Worm (Caenorhabditis elegans) whole organism, L2 larva: Measurements from ENCODE around the gene C23G10.11.

Experiments used
- C34F6.9 ChIP-seq: fragments of 150-350 bp; optimal IDR thresholded peaks from 2 replicates; lab custom pipeline; 2014; ENCODE audit warnings: missing biosample characterization, missing genetic modification characterization
- F13H6.1 ChIP-seq: sonication (generic microtip); optimal IDR thresholded peaks from 2 replicates; lab custom pipeline; 2016; ENCODE audit warnings: missing genetic modification characterization, missing compliant biosample characterization
- Y55F3AM.14 ChIP-seq: fragments of 200-800 bp; sonication (Bioruptor generic); optimal IDR thresholded peaks from 2 replicates; lab custom pipeline; 2018; ENCODE audit warnings: mild to moderate bottlenecking, missing genetic modification characterization, missing compliant biosample characterization
- alr-1 ChIP-seq: fragments of 150-350 bp; optimal IDR thresholded peaks from 2 replicates; lab custom pipeline; 2014; ENCODE audit warnings: missing biosample characterization, missing genetic modification characterization
- ama-1 ChIP-seq: fragments of 150-350 bp; optimal IDR thresholded peaks from 2 replicates; lab custom pipeline; 2018; ENCODE audit warnings: inconsistent platforms
- ceh-16 ChIP-seq: fragments of 150-350 bp; optimal IDR thresholded peaks from 2 replicates; lab custom pipeline; 2014; ENCODE audit warnings: missing biosample characterization, missing genetic modification characterization
- ceh-82 ChIP-seq: fragments of 150-350 bp; optimal IDR thresholded peaks from 2 replicates; lab custom pipeline; 2014; ENCODE audit warnings: missing biosample characterization, missing genetic modification characterization
- crh-2 ChIP-seq: sonication (generic microtip); optimal IDR thresholded peaks from 2 replicates; lab custom pipeline; 2017; ENCODE audit warnings: missing biosample characterization, missing genetic modification characterization
- dmd-4 ChIP-seq: sonication (generic microtip); optimal IDR thresholded peaks from 2 replicates; lab custom pipeline; 2017; ENCODE audit warnings: missing biosample characterization, missing genetic modification characterization
- egl-27 ChIP-seq: sonication (generic microtip); optimal IDR thresholded peaks from 3 replicates; lab custom pipeline; 2017; ENCODE audit warnings: missing biosample characterization, missing genetic modification reagents, missing genetic modification characterization
- elt-1 ChIP-seq: fragments of 150-350 bp; optimal IDR thresholded peaks from 2 replicates; lab custom pipeline; 2014; ENCODE audit warnings: missing biosample characterization, missing genetic modification characterization
- elt-3 ChIP-seq: sonication (generic microtip); optimal IDR thresholded peaks from 2 replicates; lab custom pipeline; 2017; ENCODE audit warnings: missing biosample characterization, missing genetic modification characterization
- fos-1 ChIP-seq: fragments of 150-350 bp; optimal IDR thresholded peaks from 2 replicates; lab custom pipeline; 2014; ENCODE audit warnings: missing biosample characterization, missing genetic modification characterization
- gmeb-1 ChIP-seq: fragments of 150-350 bp; optimal IDR thresholded peaks from 2 replicates; lab custom pipeline; 2014; ENCODE audit warnings: missing biosample characterization, missing genetic modification characterization
- lin-11 ChIP-seq: fragments of 150-350 bp; sonication (generic microtip); optimal IDR thresholded peaks from 2 replicates; lab custom pipeline; 2014; ENCODE audit warnings: missing biosample characterization, missing genetic modification characterization, inconsistent platforms, mixed read lengths
- lin-13 ChIP-seq: fragments of 150-350 bp; optimal IDR thresholded peaks from 2 replicates; lab custom pipeline; 2014; ENCODE audit warnings: missing biosample characterization, missing genetic modification reagents, missing genetic modification characterization
- lin-39 ChIP-seq: fragments of 150-350 bp; optimal IDR thresholded peaks from 2 replicates; lab custom pipeline; 2014; ENCODE audit warnings: missing biosample characterization, missing genetic modification reagents, missing genetic modification characterization
- lsy-2 ChIP-seq, 2 experiments: fragments of 150-350 bp in 1 of 2; sonication (generic microtip) in 1 of 2; optimal IDR thresholded peaks; 2 replicates each; lab custom pipeline; 2014 to 2017; ENCODE audit warnings: missing biosample characterization in 2 of 2, missing genetic modification characterization in 2 of 2
- mab-5 ChIP-seq: fragments of 150-350 bp; optimal IDR thresholded peaks from 2 replicates; lab custom pipeline; 2014; ENCODE audit warnings: missing biosample characterization, missing genetic modification characterization
- mbf-1 ChIP-seq: sonication (generic microtip); optimal IDR thresholded peaks from 2 replicates; lab custom pipeline; 2017; ENCODE audit warnings: missing biosample characterization, missing genetic modification characterization
- mdl-1 ChIP-seq, 2 experiments: fragments of 150-350 bp in 1 of 2; sonication (generic microtip) in 1 of 2; optimal IDR thresholded peaks; 2 replicates each; lab custom pipeline; 2017; ENCODE audit warnings: missing biosample characterization in 2 of 2, missing genetic modification characterization in 2 of 2
- nhr-10 ChIP-seq: sonication (generic microtip); optimal IDR thresholded peaks from 2 replicates; lab custom pipeline; 2017; ENCODE audit warnings: missing biosample characterization, missing genetic modification characterization
- nhr-11 ChIP-seq: fragments of 150-350 bp; optimal IDR thresholded peaks from 2 replicates; lab custom pipeline; 2014; ENCODE audit warnings: missing biosample characterization, missing genetic modification characterization
- nhr-12 ChIP-seq: fragments of 150-350 bp; optimal IDR thresholded peaks from 2 replicates; lab custom pipeline; 2014; ENCODE audit warnings: missing biosample characterization, missing genetic modification characterization
- nhr-129 ChIP-seq: fragments of 150-350 bp; optimal IDR thresholded peaks from 2 replicates; lab custom pipeline; 2014; ENCODE audit warnings: missing biosample characterization, missing genetic modification characterization
- nhr-21 ChIP-seq: fragments of 150-350 bp; optimal IDR thresholded peaks from 2 replicates; lab custom pipeline; 2014; ENCODE audit warnings: missing biosample characterization, missing genetic modification characterization
- nhr-23 ChIP-seq: fragments of 150-350 bp; optimal IDR thresholded peaks from 2 replicates; lab custom pipeline; 2014; ENCODE audit warnings: missing biosample characterization, missing genetic modification reagents, missing genetic modification characterization
- nhr-237 ChIP-seq: fragments of 150-350 bp; optimal IDR thresholded peaks from 2 replicates; lab custom pipeline; 2014; ENCODE audit warnings: missing biosample characterization, missing genetic modification characterization
- nhr-25 ChIP-seq: fragments of 150-350 bp; sonication (generic microtip); optimal IDR thresholded peaks from 3 replicates; lab custom pipeline; 2014; ENCODE audit warnings: missing biosample characterization, missing genetic modification characterization
- nhr-6 ChIP-seq: fragments of 150-350 bp; optimal IDR thresholded peaks from 2 replicates; lab custom pipeline; 2014; ENCODE audit warnings: missing biosample characterization, missing genetic modification characterization
- nhr-77 ChIP-seq: fragments of 150-350 bp; optimal IDR thresholded peaks from 2 replicates; lab custom pipeline; 2014; ENCODE audit warnings: missing biosample characterization, missing genetic modification characterization
- peb-1 ChIP-seq: fragments of 150-350 bp; optimal IDR thresholded peaks from 2 replicates; lab custom pipeline; 2014; ENCODE audit warnings: missing biosample characterization, missing genetic modification characterization
- sem-4 ChIP-seq: fragments of 150-350 bp; optimal IDR thresholded peaks from 2 replicates; lab custom pipeline; 2014; ENCODE audit warnings: missing biosample characterization, missing genetic modification reagents, missing genetic modification characterization
- skn-1 ChIP-seq: sonication (generic microtip); optimal IDR thresholded peaks from 2 replicates; lab custom pipeline; 2017; ENCODE audit warnings: missing biosample characterization, missing genetic modification characterization
- sma-3 ChIP-seq: sonication (generic microtip); optimal IDR thresholded peaks from 2 replicates; lab custom pipeline; 2016; ENCODE audit warnings: missing genetic modification reagents, missing genetic modification characterization, missing compliant biosample characterization
- sma-9 ChIP-seq, 2 experiments: fragments of 150-350 bp in 1 of 2; sonication (generic microtip) in 1 of 2; optimal IDR thresholded peaks; 2 replicates each; lab custom pipeline; 2014 to 2016; ENCODE audit warnings: missing genetic modification characterization in 2 of 2, mild to moderate bottlenecking in 1 of 2, missing biosample characterization in 1 of 2, missing compliant biosample characterization in 1 of 2, missing genetic modification reagents in 1 of 2, moderate library complexity in 1 of 2
- snpc-4 ChIP-seq: fragments of 150-350 bp; optimal IDR thresholded peaks from 2 replicates; lab custom pipeline; 2014; ENCODE audit warnings: missing biosample characterization, missing genetic modification characterization
- unc-39 ChIP-seq: fragments of 150-350 bp; optimal IDR thresholded peaks from 2 replicates; lab custom pipeline; 2014; ENCODE audit warnings: missing biosample characterization, missing genetic modification characterization
- unc-55 ChIP-seq: fragments of 150-350 bp; sonication (generic microtip); optimal IDR thresholded peaks from 3 replicates; lab custom pipeline; 2014; ENCODE audit warnings: missing biosample characterization, missing genetic modification reagents, missing genetic modification characterization
- unc-62 ChIP-seq: fragments of 150-350 bp; optimal IDR thresholded peaks from 2 replicates; lab custom pipeline; 2014; ENCODE audit warnings: missing biosample characterization, missing genetic modification reagents, missing genetic modification characterization
- ztf-1 ChIP-seq: fragments of 200-800 bp; sonication (Bioruptor generic); conservative IDR thresholded peaks from 2 replicates; pipeline ENCODE4 v1.3.6; 2022; ENCODE audit warnings: missing genetic modification characterization, missing compliant biosample characterization
- ztf-4 ChIP-seq: fragments of 150-350 bp; optimal IDR thresholded peaks from 2 replicates; lab custom pipeline; 2014; ENCODE audit warnings: missing biosample characterization, missing genetic modification characterization

C23G10.11 gene

DNA sequence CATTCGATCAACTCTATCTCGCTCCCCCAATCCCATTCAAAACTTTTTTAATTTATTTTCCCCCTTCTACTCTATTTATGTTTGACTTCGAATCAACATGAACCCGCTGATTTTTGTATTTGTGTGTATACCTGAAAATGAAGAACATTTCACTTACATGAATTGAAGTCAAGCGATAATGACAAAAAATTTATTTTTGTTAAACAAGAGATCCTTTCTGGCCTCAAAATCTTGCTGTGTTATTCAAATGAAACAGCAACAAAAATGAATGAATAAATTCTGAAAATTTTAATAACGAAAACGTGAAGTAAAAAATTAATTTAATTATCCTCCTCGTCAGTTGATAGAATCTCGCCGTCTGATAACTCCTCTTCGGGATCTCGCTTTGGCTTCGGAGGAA lies 12.9 kb downstream of the C23G10.11 start:
- TF ChIP-seq ama-1 (lab: Kevin White, UChicago) (no peak), mbf-1 (tag; lab: Kevin White, UChicago) (no peak), Y55F3AM.14 (GFP tag; lab: Kevin White, UChicago) (no peak)

ce11 chrIII:6201325-6201724 lies 14.1 kb downstream of the C23G10.11 start:
- no peak for TF ChIP-seq lin-11 (tag; lab: Kevin White, UChicago)
- TF ChIP-seq nhr-25 (tag; lab: Kevin White, UChicago) = no peak
- no peak for TF ChIP-seq nhr-6 (tag; lab: Kevin White, UChicago)
- TF ChIP-seq nhr-77 (tag; lab: Kevin White, UChicago) = no peak

ce11 chrIII:6198378-6199234 lies 16.8 kb downstream of the C23G10.11 start, which contains the start of the genes C23G10.7 and rpn-2:
Gene C23G10.7, minus strand, starts transcription at chrIII:6198414.
Gene rpn-2, plus strand, starts transcription at chrIII:6199184.
- TF ChIP-seq nhr-6 (tag; lab: Kevin White, UChicago) (no peak), lsy-2 (tag; optimal IDR thresholded peaks at IDR 0.05; lab: Kevin White, UChicago) (peak; percentile 76 to 88), lin-39 (tag; lab: Kevin White, UChicago) (no peak), mdl-1 (tag; optimal IDR thresholded peaks at IDR 0.05; lab: Kevin White, UChicago) (no peak), nhr-77 (tag; lab: Kevin White, UChicago) (no peak), nhr-12 (no peak), gmeb-1 (tag; lab: Kevin White, UChicago) (peak; percentile 73), C34F6.9 (tag; lab: Kevin White, UChicago) (peak; percentile 87), alr-1 (no peak), mbf-1 (tag; lab: Kevin White, UChicago) (no peak), snpc-4 (tag; lab: Kevin White, UChicago) (no peak), nhr-10 (tag; lab: Kevin White, UChicago) (no peak), nhr-129 (peak; percentile 49), sma-9 (GFP tag; optimal IDR thresholded peaks at IDR 0.05; lab: Kevin White, UChicago) (peak; percentile 71), sma-9 (tag; optimal IDR thresholded peaks at IDR 0.05; lab: Kevin White, UChicago) (no peak), nhr-237 (tag; lab: Kevin White, UChicago) (no peak), unc-39 (no peak), ztf-4 (tag; lab: Kevin White, UChicago) (no peak), nhr-21 (peak; percentile 20), egl-27 (tag; lab: Kevin White, UChicago) (peak; percentile 19), crh-2 (tag; lab: Kevin White, UChicago) (peak; percentile 46), unc-62 (no peak), peb-1 (tag; lab: Kevin White, UChicago) (no peak), mab-5 (tag; lab: Kevin White, UChicago) (peak; percentile 3), lin-11 (tag; lab: Kevin White, UChicago) (peak; percentile 50), elt-1 (no peak), ama-1 (lab: Kevin White, UChicago) (peak; percentile 27), unc-55 (GFP tag; lab: Kevin White, UChicago) (no peak), nhr-23 (tag; lab: Kevin White, UChicago) (no peak), ceh-16 (tag; lab: Kevin White, UChicago) (no peak), elt-3 (tag; lab: Kevin White, UChicago) (no peak), dmd-4 (tag; lab: Kevin White, UChicago) (no peak), ztf-1 (GFP tag; lab: Robert Waterston, UW) (no peak), lin-13 (GFP tag; lab: Kevin White, UChicago) (peak; percentile 45), nhr-25 (tag; lab: Kevin White, UChicago) (peak; percentile 61), F13H6.1 (tag; lab: Kevin White, UChicago) (peak; percentile 49), fos-1 (peak; percentile 39), skn-1 (tag; lab: Kevin White, UChicago) (peak; percentile 95), sem-4 (tag; lab: Kevin White, UChicago) (no peak), nhr-11 (tag; lab: Kevin White, UChicago) (no peak), ceh-82 (tag; lab: Kevin White, UChicago) (no peak), sma-3 (peak; percentile 44)
